Fruit fly (Drosophila melanogaster) whole organism, prepupa: ENCODE results near the gene CG31075.

Experiments used
- Blimp-1 ChIP-seq: fragments of 200-800 bp; sonication (Bioruptor generic); optimal IDR thresholded peaks from 3 replicates; lab custom pipeline; 2017; ENCODE audit warnings: missing biosample characterization, missing genetic modification characterization, mild to moderate bottlenecking, moderate library complexity, missing genetic modification reagents
- CG10631 ChIP-seq: fragments of 200-800 bp; sonication (Bioruptor generic); optimal IDR thresholded peaks from 2 replicates; lab custom pipeline; 2016; ENCODE audit warnings: missing biosample characterization, missing genetic modification characterization
- CG10669 ChIP-seq: fragments of 200-800 bp; sonication (Bioruptor generic); optimal IDR thresholded peaks from 3 replicates; lab custom pipeline; 2018; ENCODE audit warnings: missing biosample characterization, mild to moderate bottlenecking, missing genetic modification characterization, moderate library complexity
- CG11762 ChIP-seq: fragments of 200-800 bp; sonication (Bioruptor generic); optimal IDR thresholded peaks from 3 replicates; lab custom pipeline; 2016; ENCODE audit warnings: missing biosample characterization, missing genetic modification characterization; ENCODE audit not compliant: insufficient read depth
- CG1621 ChIP-seq: fragments of 200-800 bp; sonication (Bioruptor generic); optimal IDR thresholded peaks from 3 replicates; lab custom pipeline; 2018; ENCODE audit warnings: missing biosample characterization, mild to moderate bottlenecking, missing genetic modification characterization
- CG16779 ChIP-seq: fragments of 200-800 bp; sonication (Bioruptor generic); optimal IDR thresholded peaks from 3 replicates; lab custom pipeline; 2017; ENCODE audit warnings: missing biosample characterization, mild to moderate bottlenecking, missing genetic modification characterization
- CG3032 ChIP-seq: fragments of 200-800 bp; optimal IDR thresholded peaks from 2 replicates; lab custom pipeline; 2019; ENCODE audit warnings: missing biosample characterization, mild to moderate bottlenecking, missing genetic modification characterization, moderate library complexity
- CG31627 ChIP-seq: fragments of 200-800 bp; sonication (Bioruptor generic); optimal IDR thresholded peaks from 3 replicates; lab custom pipeline; 2016; ENCODE audit warnings: missing biosample characterization, missing genetic modification characterization
- CG34406 ChIP-seq: fragments of 200-800 bp; sonication (Bioruptor generic); optimal IDR thresholded peaks from 3 replicates; lab custom pipeline; 2016; ENCODE audit warnings: missing biosample characterization, missing genetic modification characterization
- CG3919 ChIP-seq: fragments of 200-800 bp; sonication (Bioruptor generic); optimal IDR thresholded peaks from 3 replicates; lab custom pipeline; 2016; ENCODE audit warnings: missing biosample characterization, missing genetic modification characterization
- CG4318 ChIP-seq: fragments of 200-800 bp; sonication (Bioruptor generic); optimal IDR thresholded peaks from 3 replicates; lab custom pipeline; 2017; ENCODE audit warnings: missing biosample characterization, mild to moderate bottlenecking, missing genetic modification characterization
- CG6163 ChIP-seq: fragments of 200-800 bp; sonication (Bioruptor generic); IDR thresholded peaks from 3 replicates; pipeline ENCODE4 v1.3.6; 2022; ENCODE audit warnings: missing biosample characterization, missing genetic modification characterization
- CG6276 ChIP-seq: fragments of 200-800 bp; sonication (Bioruptor generic); optimal IDR thresholded peaks from 2 replicates; lab custom pipeline; 2017; ENCODE audit warnings: missing biosample characterization, mild to moderate bottlenecking, missing genetic modification characterization
- CG6792 ChIP-seq: fragments of 200-800 bp; sonication (Bioruptor generic); optimal IDR thresholded peaks from 3 replicates; lab custom pipeline; 2016; ENCODE audit warnings: missing biosample characterization, missing genetic modification characterization
- CG6808 ChIP-seq: fragments of 200-800 bp; sonication (Bioruptor generic); optimal IDR thresholded peaks from 3 replicates; lab custom pipeline; 2017; ENCODE audit warnings: missing biosample characterization, missing genetic modification characterization, mild to moderate bottlenecking, moderate library complexity, missing genetic modification reagents
- CG6854 ChIP-seq: fragments of 200-800 bp; sonication (Bioruptor generic); optimal IDR thresholded peaks from 2 replicates; lab custom pipeline; 2017; ENCODE audit warnings: missing biosample characterization, mild to moderate bottlenecking, missing genetic modification characterization
- CG8119 ChIP-seq: fragments of 200-800 bp; sonication (Bioruptor generic); IDR thresholded peaks from 3 replicates; pipeline ENCODE4 v1.3.6; 2022; ENCODE audit warnings: missing biosample characterization, missing genetic modification characterization
- CG8319 ChIP-seq: fragments of 200-800 bp; sonication (Bioruptor generic); optimal IDR thresholded peaks from 3 replicates; lab custom pipeline; 2016; ENCODE audit warnings: missing biosample characterization, missing genetic modification characterization
- CG8632 ChIP-seq: fragments of 200-800 bp; sonication (Bioruptor generic); optimal IDR thresholded peaks from 3 replicates; lab custom pipeline; 2016; ENCODE audit warnings: missing biosample characterization, missing genetic modification characterization
- CG9139 ChIP-seq: fragments of 200-800 bp; sonication (Bioruptor generic); optimal IDR thresholded peaks from 3 replicates; lab custom pipeline; 2017; ENCODE audit warnings: missing biosample characterization, mild to moderate bottlenecking, missing genetic modification characterization
- Eip75B ChIP-seq: fragments of 200-800 bp; sonication (Bioruptor generic); optimal IDR thresholded peaks from 3 replicates; lab custom pipeline; 2016; ENCODE audit warnings: missing biosample characterization, missing genetic modification characterization
- Eip78C ChIP-seq: fragments of 200-800 bp; sonication (Bioruptor generic); peaks from one replicate; lab custom pipeline; 2016; ENCODE audit warnings: missing biosample characterization, missing genetic modification characterization
- Eip93F ChIP-seq: fragments of 200-800 bp; sonication (Bioruptor generic); optimal IDR thresholded peaks from 2 replicates; lab custom pipeline; 2016; ENCODE audit warnings: missing biosample characterization, mild to moderate bottlenecking, missing genetic modification characterization
- Ets21C ChIP-seq: fragments of 200-800 bp; sonication (Bioruptor generic); optimal IDR thresholded peaks from 3 replicates; lab custom pipeline; 2016; ENCODE audit warnings: missing biosample characterization, missing genetic modification characterization
- Ets96B ChIP-seq: fragments of 200-800 bp; optimal IDR thresholded peaks from 2 replicates; lab custom pipeline; 2019; ENCODE audit warnings: missing biosample characterization, mild to moderate bottlenecking, missing genetic modification characterization, moderate library complexity
- Gug ChIP-seq: fragments of 200-800 bp; sonication (Bioruptor generic); IDR thresholded peaks from 2 replicates; pipeline ENCODE4 v1.3.6; 2022; ENCODE audit warnings: missing biosample characterization, missing genetic modification characterization
- Hr38 ChIP-seq: sonication (Bioruptor generic); optimal IDR thresholded peaks from 2 replicates; lab custom pipeline; 2016; ENCODE audit warnings: missing biosample characterization, missing genetic modification characterization
- Hr39 ChIP-seq: fragments of 200-800 bp; sonication (Bioruptor generic); optimal IDR thresholded peaks from 2 replicates; lab custom pipeline; 2016; ENCODE audit warnings: missing biosample characterization, missing genetic modification characterization
- Hr4 ChIP-seq: fragments of 200-800 bp; sonication (Bioruptor generic); optimal IDR thresholded peaks from 3 replicates; lab custom pipeline; 2016; ENCODE audit warnings: missing biosample characterization, missing genetic modification characterization
- Lpt ChIP-seq: fragments of 200-800 bp; sonication (Bioruptor generic); optimal IDR thresholded peaks from 3 replicates; lab custom pipeline; 2016; ENCODE audit warnings: missing biosample characterization, missing genetic modification characterization
- Met ChIP-seq: fragments of 200-800 bp; sonication (Bioruptor generic); optimal IDR thresholded peaks from 3 replicates; lab custom pipeline; 2016; ENCODE audit warnings: missing biosample characterization, missing genetic modification characterization
- OdsH ChIP-seq: fragments of 200-800 bp; sonication (Bioruptor generic); optimal IDR thresholded peaks from 3 replicates; lab custom pipeline; 2016; ENCODE audit warnings: missing biosample characterization, missing genetic modification characterization
- Smox ChIP-seq: fragments of 200-800 bp; sonication (Bioruptor generic); optimal IDR thresholded peaks from 3 replicates; lab custom pipeline; 2016; ENCODE audit warnings: missing biosample characterization, missing genetic modification characterization
- Sox102F ChIP-seq: fragments of 200-800 bp; sonication (Bioruptor generic); optimal IDR thresholded peaks from 2 replicates; lab custom pipeline; 2016; ENCODE audit warnings: missing biosample characterization, mild to moderate bottlenecking, missing genetic modification characterization
- Sox14 ChIP-seq: fragments of 200-800 bp; sonication (Bioruptor generic); optimal IDR thresholded peaks from 3 replicates; lab custom pipeline; 2016; ENCODE audit warnings: missing biosample characterization, missing genetic modification characterization
- Sox15 ChIP-seq: fragments of 200-800 bp; sonication (Bioruptor generic); optimal IDR thresholded peaks from 3 replicates; lab custom pipeline; 2016; ENCODE audit warnings: missing biosample characterization, missing genetic modification characterization
- achi ChIP-seq: fragments of 200-800 bp; sonication (Bioruptor generic); optimal IDR thresholded peaks from 3 replicates; lab custom pipeline; 2016; ENCODE audit warnings: missing biosample characterization, missing genetic modification characterization
- acj6 ChIP-seq: fragments of 200-800 bp; sonication (Bioruptor generic); optimal IDR thresholded peaks from 3 replicates; lab custom pipeline; 2016; ENCODE audit warnings: missing biosample characterization, missing genetic modification characterization
- cyc ChIP-seq: fragments of 200-800 bp; sonication (Bioruptor generic); optimal IDR thresholded peaks from 3 replicates; lab custom pipeline; 2016; ENCODE audit warnings: missing biosample characterization, missing genetic modification characterization
- dac ChIP-seq: fragments of 200-800 bp; sonication (Bioruptor generic); optimal IDR thresholded peaks from 2 replicates; lab custom pipeline; 2017; ENCODE audit warnings: missing biosample characterization, mild to moderate bottlenecking, missing genetic modification characterization
- dsx ChIP-seq: fragments of 200-800 bp; optimal IDR thresholded peaks from 3 replicates; lab custom pipeline; 2019; ENCODE audit warnings: missing biosample characterization, mild to moderate bottlenecking, missing genetic modification characterization, moderate library complexity; ENCODE audit not compliant: poor library complexity, severe bottlenecking
- eg ChIP-seq: fragments of 200-800 bp; sonication (Bioruptor generic); IDR thresholded peaks from 3 replicates; pipeline ENCODE4 v1.3.6; 2022; ENCODE audit warnings: missing biosample characterization, missing genetic modification characterization
- esn ChIP-seq: fragments of 200-800 bp; sonication (Bioruptor generic); optimal IDR thresholded peaks from 2 replicates; lab custom pipeline; 2016; ENCODE audit warnings: missing biosample characterization, mild to moderate bottlenecking, missing genetic modification characterization, moderate library complexity
- fkh ChIP-seq: fragments of 200-800 bp; sonication (Bioruptor generic); optimal IDR thresholded peaks from 3 replicates; lab custom pipeline; 2017; ENCODE audit warnings: missing biosample characterization, mild to moderate bottlenecking, missing genetic modification characterization, moderate library complexity
- lz ChIP-seq: fragments of 200-800 bp; sonication (Bioruptor generic); optimal IDR thresholded peaks from 3 replicates; lab custom pipeline; 2016; ENCODE audit warnings: missing biosample characterization, missing genetic modification characterization
- net ChIP-seq: fragments of 200-800 bp; sonication (Bioruptor generic); optimal IDR thresholded peaks from 3 replicates; lab custom pipeline; 2016; ENCODE audit warnings: missing biosample characterization, missing genetic modification characterization
- pdm3 ChIP-seq: fragments of 200-800 bp; sonication (Bioruptor generic); optimal IDR thresholded peaks from 3 replicates; lab custom pipeline; 2016; ENCODE audit warnings: missing biosample characterization, missing genetic modification characterization
- salr ChIP-seq, 2 experiments: fragments of 200-800 bp; sonication (Bioruptor generic); optimal IDR thresholded peaks; 3 replicates each; lab custom pipeline; 2016 to 2018; ENCODE audit warnings: missing biosample characterization in 2 of 2, missing genetic modification characterization in 2 of 2, mild to moderate bottlenecking in 1 of 2
- spab ChIP-seq: fragments of 200-800 bp; sonication (Bioruptor generic); optimal IDR thresholded peaks from 2 replicates; lab custom pipeline; 2017; ENCODE audit warnings: missing biosample characterization, mild to moderate bottlenecking, missing genetic modification characterization, missing genetic modification reagents
- ss ChIP-seq, 2 experiments: fragments of 200-800 bp; sonication (Bioruptor generic); optimal IDR thresholded peaks; 2 replicates in 1 of 2; 3 replicates in 1 of 2; lab custom pipeline; 2017 to 2018; ENCODE audit warnings: mild to moderate bottlenecking in 2 of 2, missing biosample characterization in 2 of 2, missing genetic modification characterization in 2 of 2, moderate library complexity in 1 of 2
- svp ChIP-seq: fragments of 200-800 bp; sonication (Bioruptor generic); peaks from one replicate; lab custom pipeline; 2016; ENCODE audit warnings: missing biosample characterization, missing genetic modification characterization
- vri ChIP-seq: fragments of 200-800 bp; sonication (Bioruptor generic); optimal IDR thresholded peaks from 3 replicates; lab custom pipeline; 2016; ENCODE audit warnings: missing biosample characterization, mild to moderate bottlenecking, missing genetic modification characterization

The CG31075 gene

DNA sequence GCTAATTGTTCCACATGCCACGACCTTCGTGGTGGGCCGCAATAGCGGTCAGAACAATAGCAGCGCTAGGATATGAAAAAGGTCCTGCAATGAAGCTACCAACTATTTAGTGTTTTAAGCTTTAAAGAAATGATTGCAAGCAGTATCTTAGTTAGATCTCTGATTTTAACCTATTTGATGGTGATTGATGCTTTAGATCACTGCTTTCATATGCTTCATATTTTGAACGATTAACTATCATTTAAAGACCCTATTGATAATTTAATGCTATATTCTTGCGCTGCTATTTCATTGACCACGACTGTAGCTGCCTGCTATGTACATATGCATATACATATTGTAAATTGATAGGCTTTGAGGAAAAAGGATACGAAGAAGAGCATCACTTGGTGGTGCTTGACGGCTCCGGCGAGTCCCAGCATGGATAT is 24.6 kb downstream of the CG31075 start:
- peak; percentile 62; the same call in 2 of the 3 replicates for TF ChIP-seq CG6163 (GFP tag; lab: Robert Waterston, UW)
- TF ChIP-seq salr (GFP tag; optimal IDR thresholded peaks at IDR 0.05; lab: Kevin White, UChicago) = peak; percentile 34 to 37
- TF ChIP-seq Eip78C (GFP tag; lab: Kevin White, UChicago) = peak; percentile 95
- no peak for TF ChIP-seq Smox (GFP tag; lab: Kevin White, UChicago)
- TF ChIP-seq CG8632 (GFP tag; lab: Kevin White, UChicago) = peak; percentile 25
- peak; percentile 51 for TF ChIP-seq CG6792 (GFP tag; lab: Kevin White, UChicago)
- TF ChIP-seq acj6 (GFP tag; lab: Kevin White, UChicago) = peak; percentile 63
- peak; percentile 42; the same call in 1 of the 2 replicates for TF ChIP-seq Gug (GFP tag; lab: Robert Waterston, UW)
- peak; percentile 7 for TF ChIP-seq Lpt (GFP tag; lab: Kevin White, UChicago)
- TF ChIP-seq Hr4 = peak; percentile 58
- peak; percentile 94 for TF ChIP-seq svp (GFP tag; lab: Kevin White, UChicago)
- TF ChIP-seq CG10669 (GFP tag; lab: Kevin White, UChicago) = peak; percentile 88
- peak; percentile 80 for TF ChIP-seq CG3032 (tag; lab: Kevin White, UChicago)
- TF ChIP-seq Ets21C (GFP tag; lab: Kevin White, UChicago) = peak; percentile 19
- peak; percentile 27 for TF ChIP-seq CG8319
- peak; percentile 58 for TF ChIP-seq OdsH (GFP tag; lab: Kevin White, UChicago)
- TF ChIP-seq Eip75B (GFP tag; lab: Kevin White, UChicago) = peak; percentile 53
- peak; percentile 50 for TF ChIP-seq Sox14 (GFP tag; lab: Kevin White, UChicago)
- peak; percentile 70 for TF ChIP-seq Hr39 (GFP tag; lab: Kevin White, UChicago)
- TF ChIP-seq eg (GFP tag; lab: Robert Waterston, UW) = peak; percentile 68
- TF ChIP-seq CG9139 (GFP tag; lab: Kevin White, UChicago) = peak; percentile 77
- TF ChIP-seq Ets96B = peak; percentile 76
- peak; percentile 61 for TF ChIP-seq CG31627 (GFP tag; lab: Kevin White, UChicago)
- TF ChIP-seq lz (GFP tag; lab: Kevin White, UChicago) = peak; percentile 60
- TF ChIP-seq dsx (GFP tag; lab: Kevin White, UChicago) = peak; percentile 83
- peak; percentile 71 for TF ChIP-seq CG11762 (GFP tag; lab: Kevin White, UChicago)
- peak; percentile 62 for TF ChIP-seq Blimp-1 (GFP tag; lab: Kevin White, UChicago)
- peak; percentile 47 for TF ChIP-seq CG34406 (GFP tag; lab: Kevin White, UChicago)
- TF ChIP-seq Eip93F (GFP tag; lab: Kevin White, UChicago) = no peak
- TF ChIP-seq CG6276 (GFP tag; lab: Kevin White, UChicago) = no peak
- peak; percentile 57 for TF ChIP-seq CG1621 (tag; lab: Kevin White, UChicago)
- no peak for TF ChIP-seq CG6854 (GFP tag; lab: Kevin White, UChicago)
- TF ChIP-seq achi (GFP tag; lab: Kevin White, UChicago) = peak; percentile 81
- no peak for TF ChIP-seq Hr38 (GFP tag; lab: Kevin White, UChicago)
- TF ChIP-seq CG4318 = peak; percentile 33
- TF ChIP-seq esn (GFP tag; lab: Kevin White, UChicago) = peak; percentile 50
- peak; percentile 58 for TF ChIP-seq Met (GFP tag; lab: Kevin White, UChicago)
- TF ChIP-seq ss (GFP tag; optimal IDR thresholded peaks at IDR 0.05; lab: Kevin White, UChicago) = peak; percentile 73 to 81
- peak; percentile 58 for TF ChIP-seq pdm3 (GFP tag; lab: Kevin White, UChicago)
- peak; percentile 11 for TF ChIP-seq fkh (GFP tag; lab: Kevin White, UChicago)
- peak; percentile 49 for TF ChIP-seq dac
- peak; percentile 50 for TF ChIP-seq net
- peak; percentile 63 for TF ChIP-seq Sox102F (GFP tag; lab: Kevin White, UChicago)
- no peak for TF ChIP-seq Sox15
- peak; percentile 85 for TF ChIP-seq cyc (GFP tag; lab: Kevin White, UChicago)
- TF ChIP-seq CG16779 = peak; percentile 56
- TF ChIP-seq CG8119 (GFP tag; lab: Robert Waterston, UW) = peak; percentile 61
- peak; percentile 87 for TF ChIP-seq CG6808 (GFP tag; lab: Kevin White, UChicago)
- TF ChIP-seq vri = peak; percentile 22
- peak; percentile 84 for TF ChIP-seq CG3919
- TF ChIP-seq spab (GFP tag; lab: Kevin White, UChicago) = peak; percentile 82
- peak; percentile 38 for TF ChIP-seq CG10631 (GFP tag; lab: Kevin White, UChicago)
